Fruit fly (Drosophila melanogaster): ENCODE measurements around the gene Iml1.

dm6 chr3L:1475157-1475556 lies 58.7 kb downstream of the Iml1 start, which contains the start of gene Ptp61F:
- TF ChIP-seq zfh2 (GFP tag; optimal IDR thresholded peaks at IDR 0.05) (no peak), Atf3 (GFP tag; optimal IDR thresholded peaks at IDR 0.05) (no peak), CG8765 (GFP tag; IDR thresholded peaks at IDR 0.05) (no peak), dm (GFP tag; optimal IDR thresholded peaks at IDR 0.05) (no peak), CG4617 (GFP tag; optimal IDR thresholded peaks at IDR 0.05; ENCODE audit: borderline replicate concordance) (no peak), chinmo (GFP tag; IDR thresholded peaks at IDR 0.05; ENCODE audit: partially characterized antibody) (no peak), CG5180 (GFP tag; optimal IDR thresholded peaks at IDR 0.05) (no peak), fd102C (GFP tag; optimal IDR thresholded peaks at IDR 0.05) (no peak), CG8478 (optimal IDR thresholded peaks at IDR 0.05) (no peak), Drgx (GFP tag; IDR thresholded peaks at IDR 0.05) (no peak), sna (GFP tag; IDR thresholded peaks at IDR 0.05; ENCODE audit: partially characterized antibody) (no peak), odd (GFP tag; optimal IDR thresholded peaks at IDR 0.05) (no peak), sisA (GFP tag; IDR thresholded peaks at IDR 0.05) (no peak), ken (GFP tag; IDR thresholded peaks at IDR 0.05) (no peak)

Data from whole organism, embryonic.